Worm (Caenorhabditis elegans) whole organism, L4 larva: Measurements from ENCODE around the gene nhr-106.

Source experiments
- F37D6.2 ChIP-seq: sonication (generic microtip); optimal IDR thresholded peaks from 2 replicates; lab custom pipeline; 2016; ENCODE audit warnings: mild to moderate bottlenecking, missing genetic modification characterization, missing compliant biosample characterization
- T26A8.4 ChIP-seq: fragments of 200-800 bp; sonication (Bioruptor generic); IDR thresholded peaks from 2 replicates; pipeline ENCODE4 v1.3.6; 2022; ENCODE audit warnings: missing genetic modification characterization, missing compliant biosample characterization
- Y105C5A.15 ChIP-seq: fragments of 200-800 bp; sonication (Bioruptor generic); IDR thresholded peaks from 2 replicates; pipeline ENCODE4 v1.3.6; 2022; ENCODE audit warnings: missing genetic modification characterization, missing compliant biosample characterization
- Y75B8A.6 ChIP-seq: fragments of 200-800 bp; sonication (Bioruptor generic); IDR thresholded peaks from 2 replicates; pipeline ENCODE4 v1.3.6; 2022; ENCODE audit warnings: missing genetic modification reagents, missing genetic modification characterization, missing compliant biosample characterization
- aha-1 ChIP-seq: fragments of 150-350 bp; peaks from one replicate; lab custom pipeline; 2014; ENCODE audit warnings: missing biosample characterization, missing genetic modification characterization
- aly-2 ChIP-seq: sonication (generic microtip); optimal IDR thresholded peaks from 2 replicates; lab custom pipeline; 2018; ENCODE audit warnings: missing biosample characterization, missing genetic modification characterization
- ceh-20 ChIP-seq: fragments of 200-800 bp; sonication (Bioruptor generic); IDR thresholded peaks from 2 replicates; pipeline ENCODE4 v1.3.6; 2022; ENCODE audit warnings: missing genetic modification reagents, missing genetic modification characterization, missing compliant biosample characterization
- cey-2 ChIP-seq: sonication (generic microtip); optimal IDR thresholded peaks from 3 replicates; lab custom pipeline; 2017; ENCODE audit warnings: missing genetic modification characterization, mild to moderate bottlenecking, missing compliant biosample characterization, antibody characterized with exemption, borderline replicate concordance; ENCODE audit not compliant: insufficient read depth
- daf-16 ChIP-seq, 3 experiments: sonication (generic microtip); optimal IDR thresholded peaks; 2 replicates each; lab custom pipeline; 2016 to 2017; ENCODE audit warnings: missing genetic modification characterization in 3 of 3, missing genetic modification reagents in 3 of 3, mild to moderate bottlenecking in 2 of 3, missing compliant biosample characterization in 2 of 3, missing biosample characterization in 1 of 3, moderate library complexity in 1 of 3
- daf-19 ChIP-seq: fragments of 200-800 bp; sonication (Bioruptor generic); conservative IDR thresholded peaks from 2 replicates; pipeline ENCODE4 v1.3.6; 2022; ENCODE audit warnings: missing genetic modification characterization, missing compliant biosample characterization
- dmd-6 ChIP-seq: fragments of 200-800 bp; sonication (Bioruptor generic); IDR thresholded peaks from 2 replicates; pipeline ENCODE4 v1.3.6; 2022; ENCODE audit warnings: missing genetic modification reagents, missing genetic modification characterization, missing compliant biosample characterization
- dmd-8 ChIP-seq: fragments of 200-800 bp; sonication (Bioruptor generic); IDR thresholded peaks from 2 replicates; pipeline ENCODE4 v1.3.6; 2022; ENCODE audit warnings: missing genetic modification characterization, missing compliant biosample characterization
- dmd-9 ChIP-seq: fragments of 200-800 bp; sonication (Bioruptor generic); IDR thresholded peaks from 2 replicates; pipeline ENCODE4 v1.3.6; 2022; ENCODE audit warnings: missing genetic modification reagents, missing genetic modification characterization, missing compliant biosample characterization
- dpl-1 ChIP-seq: fragments of 150-350 bp; optimal IDR thresholded peaks from 2 replicates; lab custom pipeline; 2014; ENCODE audit warnings: missing biosample characterization, missing genetic modification reagents, missing genetic modification characterization
- dve-1 ChIP-seq: sonication (generic microtip); optimal IDR thresholded peaks from 2 replicates; lab custom pipeline; 2017; ENCODE audit warnings: antibody characterized with exemption, mild to moderate bottlenecking, missing genetic modification characterization, missing compliant biosample characterization; ENCODE audit not compliant: insufficient read depth
- hif-1 ChIP-seq, 2 experiments: sonication (generic microtip); optimal IDR thresholded peaks; 2 replicates each; lab custom pipeline; 2016 to 2017; ENCODE audit warnings: missing compliant biosample characterization in 2 of 2, missing genetic modification characterization in 2 of 2, missing genetic modification reagents in 2 of 2, missing genotype in 2 of 2, mild to moderate bottlenecking in 1 of 2
- hlh-11 ChIP-seq: fragments of 200-800 bp; sonication (Bioruptor generic); optimal IDR thresholded peaks from 2 replicates; lab custom pipeline; 2018; ENCODE audit warnings: mild to moderate bottlenecking, missing genetic modification characterization, missing compliant biosample characterization
- hlh-30 ChIP-seq: sonication (generic microtip); optimal IDR thresholded peaks from 2 replicates; lab custom pipeline; 2017; ENCODE audit warnings: antibody characterized with exemption, mild to moderate bottlenecking, missing genetic modification characterization, missing compliant biosample characterization; ENCODE audit not compliant: insufficient read depth
- jun-1 ChIP-seq: fragments of 150-350 bp; optimal IDR thresholded peaks from 2 replicates; lab custom pipeline; 2014; ENCODE audit warnings: missing biosample characterization, missing genetic modification reagents, missing genetic modification characterization
- lim-7 ChIP-seq: fragments of 200-800 bp; sonication (Bioruptor generic); IDR thresholded peaks from 2 replicates; pipeline ENCODE4 v1.3.6; 2022; ENCODE audit warnings: missing genetic modification characterization, missing compliant biosample characterization
- lin-1 ChIP-seq: fragments of 200-800 bp; sonication (Bioruptor generic); IDR thresholded peaks from 2 replicates; pipeline ENCODE4 v1.3.6; 2022; ENCODE audit warnings: missing genetic modification reagents, missing genetic modification characterization, missing compliant biosample characterization
- lin-15B ChIP-seq: fragments of 150-350 bp; sonication (generic microtip); optimal IDR thresholded peaks from 3 replicates; lab custom pipeline; 2014; ENCODE audit warnings: missing biosample characterization, missing genetic modification characterization
- lin-29 ChIP-seq: fragments of 200-800 bp; sonication (Bioruptor generic); IDR thresholded peaks from 2 replicates; pipeline ENCODE4 v1.3.6; 2022; ENCODE audit warnings: missing genetic modification reagents, missing genetic modification characterization, missing compliant biosample characterization
- lin-38 ChIP-seq: fragments of 200-800 bp; sonication (Bioruptor generic); IDR thresholded peaks from 2 replicates; pipeline ENCODE4 v1.3.6; 2022; ENCODE audit warnings: missing genetic modification reagents, missing genetic modification characterization, missing compliant biosample characterization
- mdl-1 ChIP-seq, 2 experiments: fragments of 150-350 bp in 1 of 2; sonication (generic microtip) in 1 of 2; optimal IDR thresholded peaks; 2 replicates each; lab custom pipeline; 2014 to 2017; ENCODE audit warnings: missing biosample characterization in 2 of 2, missing genetic modification characterization in 2 of 2
- mdt-29 ChIP-seq: fragments of 200-800 bp; sonication (Bioruptor generic); IDR thresholded peaks from 2 replicates; pipeline ENCODE4 v1.3.6; 2022; ENCODE audit warnings: missing genetic modification reagents, missing genetic modification characterization, missing compliant biosample characterization
- nhr-102 ChIP-seq: sonication (generic microtip); optimal IDR thresholded peaks from 2 replicates; lab custom pipeline; 2016; ENCODE audit warnings: mild to moderate bottlenecking, missing genetic modification characterization, moderate library complexity, missing compliant biosample characterization
- nhr-11 ChIP-seq: fragments of 150-350 bp; optimal IDR thresholded peaks from 2 replicates; lab custom pipeline; 2014; ENCODE audit warnings: missing biosample characterization, missing genetic modification characterization
- nhr-111 ChIP-seq: fragments of 200-800 bp; sonication (Bioruptor generic); optimal IDR thresholded peaks from 2 replicates; lab custom pipeline; 2018; ENCODE audit warnings: mild to moderate bottlenecking, missing genetic modification characterization, missing compliant biosample characterization
- nhr-28 ChIP-seq: fragments of 150-350 bp; optimal IDR thresholded peaks from 2 replicates; lab custom pipeline; 2014; ENCODE audit warnings: missing biosample characterization, missing genetic modification characterization
- nhr-42 ChIP-seq: fragments of 200-800 bp; sonication (Bioruptor generic); IDR thresholded peaks from 2 replicates; pipeline ENCODE4 v1.3.6; 2022; ENCODE audit warnings: missing genetic modification characterization, missing compliant biosample characterization
- nhr-48 ChIP-seq: sonication (generic microtip); optimal IDR thresholded peaks from 2 replicates; lab custom pipeline; 2016; ENCODE audit warnings: mild to moderate bottlenecking, missing genetic modification characterization, missing compliant biosample characterization
- nhr-6 ChIP-seq: fragments of 150-350 bp; optimal IDR thresholded peaks from 2 replicates; lab custom pipeline; 2014; ENCODE audit warnings: missing biosample characterization, missing genetic modification characterization
- nhr-77 ChIP-seq: fragments of 150-350 bp; optimal IDR thresholded peaks from 2 replicates; lab custom pipeline; 2014; ENCODE audit warnings: missing biosample characterization, missing genetic modification characterization
- pha-4 ChIP-seq, 2 experiments: fragments of 150-350 bp in 1 of 2; fragments of 200-800 bp in 1 of 2; sonication (Bioruptor generic) in 1 of 2; IDR thresholded peaks in 1 of 2; optimal IDR thresholded peaks in 1 of 2; 2 replicates each; pipeline versions ENCODE4 v1.3.6 to Lab custom; 2014 to 2022; ENCODE audit warnings: missing genetic modification characterization in 2 of 2, missing genetic modification reagents in 2 of 2, missing biosample characterization in 1 of 2, missing compliant biosample characterization in 1 of 2
- pqm-1 ChIP-seq: sonication (generic microtip); optimal IDR thresholded peaks from 2 replicates; lab custom pipeline; 2017; ENCODE audit warnings: missing biosample characterization, missing genetic modification characterization
- rbr-2 ChIP-seq: sonication (generic microtip); optimal IDR thresholded peaks from 2 replicates; lab custom pipeline; 2016; ENCODE audit warnings: missing genotype, missing genetic modification characterization, missing compliant biosample characterization
- skn-1 ChIP-seq: fragments of 150-350 bp; optimal IDR thresholded peaks from 2 replicates; lab custom pipeline; 2014; ENCODE audit warnings: missing biosample characterization, missing genetic modification characterization
- snpc-1.2 ChIP-seq: fragments of 200-800 bp; sonication (Bioruptor generic); IDR thresholded peaks from 2 replicates; pipeline ENCODE4 v1.3.6; 2022; ENCODE audit warnings: missing genetic modification reagents, missing genetic modification characterization, missing compliant biosample characterization
- snpc-4 ChIP-seq: fragments of 150-350 bp; optimal IDR thresholded peaks from 2 replicates; lab custom pipeline; 2014; ENCODE audit warnings: missing biosample characterization, missing genetic modification characterization
- tag-97 ChIP-seq: fragments of 200-800 bp; sonication (Bioruptor generic); IDR thresholded peaks from 2 replicates; pipeline ENCODE4 v1.3.6; 2022; ENCODE audit warnings: missing genetic modification characterization, missing compliant biosample characterization
- unc-130 ChIP-seq: sonication (generic microtip); optimal IDR thresholded peaks from 2 replicates; lab custom pipeline; 2016; ENCODE audit warnings: missing genetic modification reagents, missing genetic modification characterization, missing compliant biosample characterization
- unc-39 ChIP-seq: sonication (generic microtip); optimal IDR thresholded peaks from 2 replicates; lab custom pipeline; 2017; ENCODE audit warnings: missing biosample characterization, missing genetic modification characterization
- unc-62 ChIP-seq, 3 experiments: fragments of 150-350 bp in 1 of 3; sonication (generic microtip); optimal IDR thresholded peaks in 2 of 3; peaks in 1 of 3; 1 replicate in 1 of 3; 2 replicates in 2 of 3; lab custom pipeline; 2014 to 2017; ENCODE audit warnings: missing biosample characterization in 3 of 3, missing genetic modification characterization in 3 of 3, missing genetic modification reagents in 3 of 3, missing genotype in 1 of 3

Gene nhr-106

ce11 chrV:524058-524457 is 34.6 kb downstream of the nhr-106 start, which contains the start of gene lipl-3:
Gene lipl-3, minus strand, starts transcription at chrV:524218.
- TF ChIP-seq aha-1 (tag; lab: Kevin White, UChicago) (no peak), pqm-1 (no peak), T26A8.4 (GFP tag; lab: Robert Waterston, UW) (no peak), unc-130 (GFP tag; lab: Kevin White, UChicago) (no peak), nhr-42 (no peak), daf-16 (GFP tag; optimal IDR thresholded peaks at IDR 0.05; lab: Kevin White, UChicago) (no peak), daf-16 (tag; optimal IDR thresholded peaks at IDR 0.05; lab: Kevin White, UChicago) (no peak), F37D6.2 (tag; lab: Kevin White, UChicago) (no peak), dve-1 (tag; lab: Kevin White, UChicago) (no peak), cey-2 (tag; lab: Kevin White, UChicago) (no peak), lin-29 (GFP tag; lab: Robert Waterston, UW) (no peak), snpc-4 (tag; lab: Kevin White, UChicago) (no peak), nhr-48 (tag; lab: Kevin White, UChicago) (no peak), hlh-30 (tag; lab: Kevin White, UChicago) (peak; percentile 15), Y105C5A.15 (no peak), nhr-111 (GFP tag; lab: Kevin White, UChicago) (no peak), nhr-77 (tag; lab: Kevin White, UChicago) (no peak), nhr-28 (tag; lab: Kevin White, UChicago) (peak; percentile 65), snpc-1.2 (no peak), dmd-6 (peak; percentile 77)

ce11 chrV:525040-525439 is 35.6 kb downstream of the nhr-106 start, which contains the start of gene R11G11.16:
Gene R11G11.16, minus strand, starts transcription at chrV:525140.
- TF ChIP-seq mdl-1 (tag; optimal IDR thresholded peaks at IDR 0.05; lab: Kevin White, UChicago) (no peak), tag-97 (GFP tag; lab: Robert Waterston, UW) (no peak), dpl-1 (GFP tag; lab: Kevin White, UChicago) (no peak), mdt-29 (GFP tag; lab: Robert Waterston, UW) (no peak), unc-62 (GFP tag; optimal IDR thresholded peaks at IDR 0.05 in 1 of 2; lab: Kevin White, UChicago) (no peak), unc-62 (tag; optimal IDR thresholded peaks at IDR 0.05; lab: Kevin White, UChicago) (no peak), jun-1 (tag; lab: Kevin White, UChicago) (no peak), dmd-8 (no peak), lin-15B (tag; lab: Kevin White, UChicago) (no peak), skn-1 (no peak), daf-19 (GFP tag; lab: Robert Waterston, UW) (no peak), lin-38 (GFP tag; lab: Robert Waterston, UW) (no peak), daf-16 (GFP tag; optimal IDR thresholded peaks at IDR 0.05; lab: Kevin White, UChicago) (no peak), daf-16 (tag; optimal IDR thresholded peaks at IDR 0.05; lab: Kevin White, UChicago) (no peak), hlh-30 (tag; lab: Kevin White, UChicago) (no peak)
- TF ChIP-seq, all 104 proteins: peak for 0

- no peak for TF ChIP-seq daf-19 (GFP tag; lab: Robert Waterston, UW)
- TF ChIP-seq nhr-11 (tag; lab: Kevin White, UChicago), result no peak
- no peak for TF ChIP-seq Y75B8A.6 (GFP tag; lab: Robert Waterston, UW)
Measured at ce11 chrV:527602-528001, 38.2 kb downstream of the nhr-106 start, which contains the start of gene srw-108. Gene srw-108, plus strand, starts transcription at chrV:527902.

- peak; percentile 84 for TF ChIP-seq nhr-102 (tag; lab: Kevin White, UChicago)
- peak; percentile 94 for TF ChIP-seq dve-1 (tag; lab: Kevin White, UChicago)
- TF ChIP-seq hlh-30 (tag; lab: Kevin White, UChicago), result peak; percentile 79
- peak; percentile 4 for TF ChIP-seq rbr-2 (tag; lab: Kevin White, UChicago)
- no peak for TF ChIP-seq pha-4 (GFP tag; IDR thresholded peaks at IDR 0.05; lab: Robert Waterston, UW)
- TF ChIP-seq pha-4 (tag; optimal IDR thresholded peaks at IDR 0.05; lab: Kevin White, UChicago), result peak; percentile 52
- no peak for TF ChIP-seq lim-7 (GFP tag; lab: Robert Waterston, UW)
- peak; percentile 90 for TF ChIP-seq lin-1 (GFP tag; lab: Robert Waterston, UW)
- TF ChIP-seq hif-1 (tag; optimal IDR thresholded peaks at IDR 0.05; lab: Kevin White, UChicago), result peak in 1 of 2 experiments; percentile 42
- TF ChIP-seq hlh-11 (tag; lab: Kevin White, UChicago), result peak; percentile 96
- TF ChIP-seq unc-130 (GFP tag; lab: Kevin White, UChicago), result no peak
- TF ChIP-seq pqm-1, result peak; percentile 76
- no peak for TF ChIP-seq dmd-9 (GFP tag; lab: Robert Waterston, UW)
- TF ChIP-seq ceh-20 (GFP tag; lab: Robert Waterston, UW), result no peak
- TF ChIP-seq unc-39, result no peak
- peak; percentile 79 for TF ChIP-seq nhr-6 (tag; lab: Kevin White, UChicago)
- TF ChIP-seq nhr-48 (tag; lab: Kevin White, UChicago), result peak; percentile 94
- TF ChIP-seq aly-2, result no peak
Measured at ce11 chrV:532046-532445, 42.6 kb downstream of the nhr-106 start, which contains the start of gene nhr-58. Gene nhr-58, plus strand, starts transcription at chrV:532259.
